Worm (Caenorhabditis elegans): ENCODE data around the gene ttbk-5.

The ttbk-5 gene

ce11 chrIV:10048268-10048667 lies 42.2 kb upstream of the ttbk-5 start:
- TF ChIP-seq C16A3.4 (tag; optimal IDR thresholded peaks at IDR 0.05) (no peak), fkh-10 (GFP tag; optimal IDR thresholded peaks at IDR 0.05) (no peak), aly-2 (tag; optimal IDR thresholded peaks at IDR 0.05) (no peak), blmp-1 (tag; optimal IDR thresholded peaks at IDR 0.05) (peak; percentile 18), lin-14 (GFP tag; optimal IDR thresholded peaks at IDR 0.05) (peak; percentile 72), ceh-63 (GFP tag; optimal IDR thresholded peaks at IDR 0.05) (no peak), skn-1 (tag; optimal IDR thresholded peaks at IDR 0.05) (no peak), mdl-1 (tag; optimal IDR thresholded peaks at IDR 0.05) (no peak), efl-1 (optimal IDR thresholded peaks at IDR 0.05) (no peak), efl-1 (GFP tag; optimal IDR thresholded peaks at IDR 0.05 in 1 of 2) (peak in 1 of 2 experiments; percentile 59), rnt-1 (tag; optimal IDR thresholded peaks at IDR 0.05) (peak; percentile 25), lir-3 (tag; optimal IDR thresholded peaks at IDR 0.05; ENCODE audit: poor library complexity) (no peak), alr-1 (tag; optimal IDR thresholded peaks at IDR 0.05; ENCODE audit: borderline replicate concordance) (no peak), dpl-1 (GFP tag; optimal IDR thresholded peaks at IDR 0.05) (no peak), xbp-1 (tag; optimal IDR thresholded peaks at IDR 0.05) (no peak)

ce11 chrIV:10051088-10051487 lies 39.4 kb upstream of the ttbk-5 start, which contains the start of gene T04B2.8:
Gene T04B2.8 (minus strand): TSS chrIV:10051188.
- no peak for TF ChIP-seq sptf-1 (tag; optimal IDR thresholded peaks at IDR 0.05)
- no peak for TF ChIP-seq irx-1 (tag; optimal IDR thresholded peaks at IDR 0.05)
- no peak for TF ChIP-seq fkh-10 (GFP tag; optimal IDR thresholded peaks at IDR 0.05)
- TF ChIP-seq C04F5.9 (tag; optimal IDR thresholded peaks at IDR 0.05): no peak
- TF ChIP-seq lin-13 (GFP tag; optimal IDR thresholded peaks at IDR 0.05): no peak
- TF ChIP-seq sup-37 (GFP tag; optimal IDR thresholded peaks at IDR 0.05): no peak

ce11 chrIV:10053550-10053949 lies 36.9 kb upstream of the ttbk-5 start, which contains the start of gene srv-12:
Gene srv-12 (minus strand): TSS chrIV:10053650.
- TF ChIP-seq nhr-20 (tag; optimal IDR thresholded peaks at IDR 0.05) (no peak), lin-15B (tag; optimal IDR thresholded peaks at IDR 0.05) (no peak), nhr-76 (tag; optimal IDR thresholded peaks at IDR 0.05) (no peak), ztf-11 (tag; optimal IDR thresholded peaks at IDR 0.05) (no peak), hpl-2 (GFP tag; optimal IDR thresholded peaks at IDR 0.05) (no peak), nhr-77 (tag; optimal IDR thresholded peaks at IDR 0.05) (no peak), elt-2 (tag; optimal IDR thresholded peaks at IDR 0.05) (no peak), nhr-90 (tag; optimal IDR thresholded peaks at IDR 0.05; ENCODE audit: poor library complexity) (no peak), jun-1 (tag; optimal IDR thresholded peaks at IDR 0.05) (no peak), C04F5.9 (tag; optimal IDR thresholded peaks at IDR 0.05) (no peak)

ce11 chrIV:10056138-10056537 lies 34.3 kb upstream of the ttbk-5 start, which contains the start of gene T04B2.7:
Gene T04B2.7 (minus strand): TSS chrIV:10056238.
- TF ChIP-seq ztf-4 (tag; optimal IDR thresholded peaks at IDR 0.05) (no peak), fkh-4 (tag; optimal IDR thresholded peaks at IDR 0.05; ENCODE audit: borderline replicate concordance) (no peak), nhr-237 (tag; optimal IDR thresholded peaks at IDR 0.05) (no peak), aha-1 (tag; optimal IDR thresholded peaks at IDR 0.05) (no peak), dsc-1 (tag; optimal IDR thresholded peaks at IDR 0.05) (no peak), elt-3 (tag; optimal IDR thresholded peaks at IDR 0.05) (no peak), nhr-90 (tag; optimal IDR thresholded peaks at IDR 0.05; ENCODE audit: poor library complexity) (no peak), nhr-85 (tag) (no peak), nhr-12 (tag; optimal IDR thresholded peaks at IDR 0.05) (no peak), lin-15B (tag; optimal IDR thresholded peaks at IDR 0.05) (no peak), lin-13 (GFP tag; optimal IDR thresholded peaks at IDR 0.05) (no peak)
